Fruit fly (Drosophila melanogaster): Measurements from ENCODE around the gene CG43336.

CG43336 gene

dm6 chr3R:15652632-15653248, 15.8 kb downstream of the CG43336 start (continued):
- TF ChIP-seq CG11504 (tag; optimal IDR thresholded peaks at IDR 0.05) (peak; percentile 60), CG5180 (GFP tag; optimal IDR thresholded peaks at IDR 0.05) (no peak), Doc3 (GFP tag; IDR thresholded peaks at IDR 0.05; ENCODE audit: partially characterized antibody) (no peak), CG6654 (GFP tag; optimal IDR thresholded peaks at IDR 0.05) (peak; percentile 1), tgo (GFP tag; IDR thresholded peaks at IDR 0.05) (no peak), CG17359 (tag; optimal IDR thresholded peaks at IDR 0.05) (peak; percentile 33), CG8359 (GFP tag; optimal IDR thresholded peaks at IDR 0.05; ENCODE audit: borderline replicate concordance) (peak; percentile 58), zen (tag; optimal IDR thresholded peaks at IDR 0.05) (peak; percentile 80), Side (GFP tag; optimal IDR thresholded peaks at IDR 0.05) (no peak), fru (optimal IDR thresholded peaks at IDR 0.05) (no peak), CG1603 (tag; optimal IDR thresholded peaks at IDR 0.05) (peak; percentile 14), Hr78 (GFP tag; optimal IDR thresholded peaks at IDR 0.05) (no peak), lbe (GFP tag; optimal IDR thresholded peaks at IDR 0.05) (no peak), sqz (GFP tag; optimal IDR thresholded peaks at IDR 0.05) (peak; percentile 11), CG12219 (GFP tag; optimal IDR thresholded peaks at IDR 0.05) (no peak), esg (GFP tag; conservative IDR thresholded peaks at IDR 0.05) (no peak), Oaz (GFP tag; IDR thresholded peaks at IDR 0.05) (no peak), dmrt11E (tag; optimal IDR thresholded peaks at IDR 0.05) (peak; percentile 91), row (GFP tag; IDR thresholded peaks at IDR 0.05) (peak; percentile 40; the same call in 2 of the 3 replicates), D (optimal IDR thresholded peaks at IDR 0.05) (no peak), D (GFP tag; optimal IDR thresholded peaks at IDR 0.05) (peak; percentile 55), Pdp1 (GFP tag; optimal IDR thresholded peaks at IDR 0.05) (peak in 1 of 2 experiments; percentile 18), CG10654 (GFP tag; optimal IDR thresholded peaks at IDR 0.05) (peak; percentile 16), CG11456 (GFP tag; IDR thresholded peaks at IDR 0.05) (no peak), Xrp1 (GFP tag; IDR thresholded peaks at IDR 0.05) (peak; percentile 73; the same call in 1 of the 2 replicates), CG10209 (GFP tag; optimal IDR thresholded peaks at IDR 0.05) (peak; percentile 36), zf30C (GFP tag; optimal IDR thresholded peaks at IDR 0.05) (peak; percentile 30), CG12104 (GFP tag; optimal IDR thresholded peaks at IDR 0.05) (no peak), CG4424 (GFP tag; optimal IDR thresholded peaks at IDR 0.05) (peak; percentile 58), CG17328 (GFP tag; IDR thresholded peaks at IDR 0.05) (peak; percentile 26; the same call in 1 of the 2 replicates), CG2678 (tag; optimal IDR thresholded peaks at IDR 0.05) (peak; percentile 44), dmrt99B (tag; optimal IDR thresholded peaks at IDR 0.05) (peak; percentile 49), Sox100B (GFP tag; optimal IDR thresholded peaks at IDR 0.05) (peak; percentile 27), lov (optimal IDR thresholded peaks at IDR 0.05) (no peak), lov (GFP tag; IDR thresholded peaks at IDR 0.05) (no peak), unpg (GFP tag; optimal IDR thresholded peaks at IDR 0.05) (peak; percentile 64), tx (GFP tag; optimal IDR thresholded peaks at IDR 0.05) (no peak), Dref (GFP tag; IDR thresholded peaks at IDR 0.05) (no peak), Dfd (GFP tag; optimal IDR thresholded peaks at IDR 0.05) (no peak), ind (GFP tag; optimal IDR thresholded peaks at IDR 0.05) (peak; percentile 18), CG7556 (GFP tag; optimal IDR thresholded peaks at IDR 0.05) (peak; percentile 32), CG17829 (tag; optimal IDR thresholded peaks at IDR 0.05) (peak; percentile 73), az2 (GFP tag; optimal IDR thresholded peaks at IDR 0.05) (peak; percentile 24), Max (GFP tag; optimal IDR thresholded peaks at IDR 0.05) (no peak), bcd (GFP tag; optimal IDR thresholded peaks at IDR 0.05) (no peak), lola (GFP tag; optimal IDR thresholded peaks at IDR 0.05) (peak in 1 of 3 experiments; percentile 74), CG11247 (GFP tag; IDR thresholded peaks at IDR 0.05) (no peak), bsh (GFP tag; optimal IDR thresholded peaks at IDR 0.05) (peak in 1 of 2 experiments; percentile 74), sob (GFP tag; IDR thresholded peaks at IDR 0.05) (no peak), CG17802 (tag; optimal IDR thresholded peaks at IDR 0.05) (no peak)
